Fruit fly (Drosophila melanogaster): Measurements from ENCODE around the gene msi.

DNA sequence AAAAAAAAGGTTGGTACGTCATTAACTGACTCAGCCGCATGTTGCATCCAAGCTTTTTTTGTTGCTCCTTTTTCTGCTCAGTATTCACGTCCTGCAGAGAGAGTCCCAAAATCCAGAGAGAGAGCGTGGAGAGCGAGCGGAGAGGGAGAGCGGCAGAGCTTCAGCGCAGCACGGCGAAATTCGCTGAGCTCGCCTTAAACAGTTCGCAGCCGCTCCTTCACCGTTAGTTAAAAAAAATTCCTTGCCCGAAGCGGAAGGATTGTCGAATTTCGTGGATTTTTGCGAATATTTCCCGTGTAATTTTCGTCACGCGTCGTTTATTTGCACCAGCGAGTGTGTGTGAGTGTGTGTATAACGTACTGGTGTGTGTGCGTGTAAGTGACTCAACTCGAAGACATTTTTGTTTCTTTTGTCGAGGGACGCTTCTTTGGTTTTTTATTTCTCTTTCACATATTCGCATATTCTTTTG lies 2.2 kb downstream of the msi start:
- TF ChIP-seq CTCF (optimal IDR thresholded peaks at IDR 0.05) (no peak), CG8478 (optimal IDR thresholded peaks at IDR 0.05) (no peak)
